Fruit fly (Drosophila melanogaster) whole organism, embryonic: Measurements from ENCODE around the gene drl.

Experiments used
- CG10209 ChIP-seq: fragments of 200-800 bp; sonication (Bioruptor generic); optimal IDR thresholded peaks from 3 replicates; lab custom pipeline; 2017; ENCODE audit warnings: missing biosample characterization, mild to moderate bottlenecking, missing genetic modification characterization, missing genetic modification reagents
- CG10267 ChIP-seq: fragments of 200-800 bp; sonication (Bioruptor generic); optimal IDR thresholded peaks from 2 replicates; lab custom pipeline; 2018; ENCODE audit warnings: missing biosample characterization, mild to moderate bottlenecking, missing genetic modification characterization, moderate library complexity
- CG11723 ChIP-seq: fragments of 200-800 bp; sonication (Bioruptor generic); optimal IDR thresholded peaks from 2 replicates; lab custom pipeline; 2017; ENCODE audit warnings: missing biosample characterization, mild to moderate bottlenecking, missing genetic modification characterization
- CG12236 ChIP-seq: fragments of 200-800 bp; sonication (Bioruptor generic); optimal IDR thresholded peaks from 2 replicates; lab custom pipeline; 2016; ENCODE audit warnings: missing biosample characterization, missing genetic modification characterization
- CG12391 ChIP-seq: fragments of 200-800 bp; sonication (Bioruptor generic); optimal IDR thresholded peaks from 3 replicates; lab custom pipeline; 2018; ENCODE audit warnings: missing biosample characterization, mild to moderate bottlenecking, missing genetic modification characterization, moderate library complexity
- CG14710 ChIP-seq: fragments of 200-800 bp; sonication (Bioruptor generic); optimal IDR thresholded peaks from 3 replicates; lab custom pipeline; 2019; ENCODE audit warnings: missing biosample characterization, mild to moderate bottlenecking, missing genetic modification characterization, moderate library complexity
- CG1603 ChIP-seq: fragments of 200-800 bp; sonication (Bioruptor generic); optimal IDR thresholded peaks from 2 replicates; lab custom pipeline; 2019; ENCODE audit warnings: missing biosample characterization, mild to moderate bottlenecking, missing genetic modification characterization, moderate library complexity
- CG16815 ChIP-seq: fragments of 200-800 bp; sonication (Bioruptor generic); optimal IDR thresholded peaks from 3 replicates; lab custom pipeline; 2017; ENCODE audit warnings: missing biosample characterization, mild to moderate bottlenecking, missing genetic modification characterization
- CG17328 ChIP-seq: fragments of 200-800 bp; sonication (Bioruptor generic); IDR thresholded peaks from 2 replicates; pipeline ENCODE4 v1.3.6; 2022; ENCODE audit warnings: missing biosample characterization, missing genetic modification characterization
- CG17361 ChIP-seq: fragments of 200-800 bp; sonication (Bioruptor generic); IDR thresholded peaks from 3 replicates; pipeline ENCODE4 v1.3.6; 2022; ENCODE audit warnings: missing biosample characterization, missing genetic modification characterization
- CG17829 ChIP-seq: fragments of 200-800 bp; optimal IDR thresholded peaks from 2 replicates; lab custom pipeline; 2019; ENCODE audit warnings: missing biosample characterization, mild to moderate bottlenecking, missing genetic modification characterization, moderate library complexity
- CG18262 ChIP-seq: fragments of 200-800 bp; optimal IDR thresholded peaks from 3 replicates; lab custom pipeline; 2019; ENCODE audit warnings: missing biosample characterization, mild to moderate bottlenecking, missing genetic modification characterization, moderate library complexity
- CG2712 ChIP-seq: fragments of 200-800 bp; optimal IDR thresholded peaks from 3 replicates; lab custom pipeline; 2019; ENCODE audit warnings: missing biosample characterization, mild to moderate bottlenecking, missing genetic modification characterization, moderate library complexity
- CG2875 ChIP-seq: fragments of 200-800 bp; sonication (Bioruptor generic); optimal IDR thresholded peaks from 2 replicates; lab custom pipeline; 2017; ENCODE audit warnings: missing biosample characterization, mild to moderate bottlenecking, missing genetic modification characterization, missing genetic modification reagents
- CG4424 ChIP-seq: fragments of 200-800 bp; sonication (Bioruptor generic); optimal IDR thresholded peaks from 3 replicates; lab custom pipeline; 2016; ENCODE audit warnings: missing biosample characterization, missing genetic modification characterization
- CG6254 ChIP-seq: fragments of 200-800 bp; sonication (Bioruptor generic); optimal IDR thresholded peaks from 3 replicates; lab custom pipeline; 2017; ENCODE audit warnings: mild to moderate bottlenecking, missing biosample characterization, missing genetic modification reagents, missing genetic modification characterization
- CG6791 ChIP-seq: fragments of 200-800 bp; sonication (Bioruptor generic); IDR thresholded peaks from 3 replicates; pipeline ENCODE4 v1.3.6; 2022; ENCODE audit warnings: missing biosample characterization, missing genetic modification characterization; ENCODE audit not compliant: partially characterized antibody
- CG7839 ChIP-seq: fragments of 200-800 bp; sonication (Bioruptor generic); optimal IDR thresholded peaks from 3 replicates; lab custom pipeline; 2018; ENCODE audit warnings: missing biosample characterization, mild to moderate bottlenecking, missing genetic modification characterization, moderate library complexity
- CG7963 ChIP-seq: fragments of 200-800 bp; sonication (Bioruptor generic); IDR thresholded peaks from 3 replicates; pipeline ENCODE4 v1.3.6; 2022; ENCODE audit warnings: missing biosample characterization, missing genetic modification characterization; ENCODE audit not compliant: partially characterized antibody
- CG8089 ChIP-seq: fragments of 200-800 bp; sonication (Bioruptor generic); optimal IDR thresholded peaks from 3 replicates; lab custom pipeline; 2016; ENCODE audit warnings: missing biosample characterization, missing genetic modification characterization
- CG8924 ChIP-seq: fragments of 200-800 bp; optimal IDR thresholded peaks from 3 replicates; lab custom pipeline; 2019; ENCODE audit warnings: missing biosample characterization, mild to moderate bottlenecking, missing genetic modification characterization, moderate library complexity
- CG9932 ChIP-seq: fragments of 200-800 bp; sonication (Bioruptor generic); IDR thresholded peaks from 2 replicates; pipeline ENCODE4 v1.3.6; 2022; ENCODE audit warnings: missing biosample characterization, missing genetic modification characterization
- CHES-1-like ChIP-seq: fragments of 200-800 bp; sonication (Bioruptor generic); optimal IDR thresholded peaks from 2 replicates; lab custom pipeline; 2016; ENCODE audit warnings: missing biosample characterization, missing genetic modification characterization
- Chrac-16 ChIP-seq: fragments of 200-800 bp; sonication (Bioruptor generic); optimal IDR thresholded peaks from 3 replicates; lab custom pipeline; 2016; ENCODE audit warnings: missing biosample characterization, missing genetic modification characterization
- D19A ChIP-seq: fragments of 200-800 bp; optimal IDR thresholded peaks from 3 replicates; lab custom pipeline; 2019; ENCODE audit warnings: missing biosample characterization, mild to moderate bottlenecking, missing genetic modification characterization, moderate library complexity
- D19B ChIP-seq: fragments of 200-800 bp; sonication (Bioruptor generic); optimal IDR thresholded peaks from 2 replicates; lab custom pipeline; 2017; ENCODE audit warnings: missing biosample characterization, mild to moderate bottlenecking, missing genetic modification characterization
- Hr3 ChIP-seq: fragments of 200-800 bp; sonication (Bioruptor generic); optimal IDR thresholded peaks from 3 replicates; lab custom pipeline; 2016; ENCODE audit warnings: missing biosample characterization, missing genetic modification characterization
- Kr ChIP-seq: fragments of 200-800 bp; sonication (Bioruptor generic); optimal IDR thresholded peaks from 2 replicates; lab custom pipeline; 2017; ENCODE audit warnings: missing biosample characterization, mild to moderate bottlenecking, missing genetic modification characterization
- Med ChIP-seq: fragments of 200-800 bp; sonication (Bioruptor generic); peaks from one replicate; lab custom pipeline; 2016; ENCODE audit warnings: missing biosample characterization, missing genetic modification characterization, mild to moderate bottlenecking, inconsistent platforms, moderate library complexity
- Pdp1 ChIP-seq, 2 experiments: fragments of 200-800 bp; sonication (Bioruptor generic); optimal IDR thresholded peaks; 3 replicates each; lab custom pipeline; 2016; ENCODE audit warnings: missing biosample characterization in 2 of 2, missing genetic modification characterization in 2 of 2, mild to moderate bottlenecking in 1 of 2, moderate library complexity in 1 of 2
- Stat92E ChIP-seq, 3 experiments: fragments of >200 bp in 2 of 3; fragments of 200-800 bp in 1 of 3; sonication (Bioruptor generic) in 1 of 3; optimal IDR thresholded peaks; 2 replicates each; lab custom pipeline; 2017 to 2019; ENCODE audit warnings: missing biosample characterization in 3 of 3, missing genetic modification characterization in 3 of 3, mild to moderate bottlenecking in 1 of 3, moderate library complexity in 1 of 3
- Usf ChIP-seq: fragments of 200-800 bp; sonication (Bioruptor generic); optimal IDR thresholded peaks from 2 replicates; lab custom pipeline; 2017; ENCODE audit warnings: missing genotype, missing biosample characterization, missing genetic modification characterization
- Xrp1 ChIP-seq: fragments of 200-800 bp; sonication (Bioruptor generic); IDR thresholded peaks from 2 replicates; pipeline ENCODE4 v1.3.6; 2022; ENCODE audit warnings: missing biosample characterization, missing genetic modification characterization
- ab ChIP-seq: fragments of 200-800 bp; sonication (Bioruptor generic); optimal IDR thresholded peaks from 2 replicates; lab custom pipeline; 2016; ENCODE audit warnings: missing biosample characterization, missing genetic modification characterization
- ac ChIP-seq: fragments of 200-800 bp; sonication (Bioruptor generic); optimal IDR thresholded peaks from 3 replicates; lab custom pipeline; 2017; ENCODE audit warnings: missing biosample characterization, mild to moderate bottlenecking, missing genetic modification characterization
- ara ChIP-seq: fragments of 200-800 bp; sonication (Bioruptor generic); IDR thresholded peaks from 2 replicates; pipeline ENCODE4 v1.3.6; 2022; ENCODE audit warnings: missing biosample characterization, missing genetic modification characterization
- cad ChIP-seq: fragments of >200 bp; optimal IDR thresholded peaks from 2 replicates; lab custom pipeline; 2017; ENCODE audit warnings: missing biosample characterization, missing genetic modification characterization
- chn ChIP-seq: fragments of 200-800 bp; sonication (Bioruptor generic); optimal IDR thresholded peaks from 2 replicates; lab custom pipeline; 2016; ENCODE audit warnings: missing biosample characterization, missing genetic modification characterization
- dan ChIP-seq: fragments of 200-800 bp; sonication (Bioruptor generic); IDR thresholded peaks from 2 replicates; pipeline ENCODE4 v1.3.6; 2022; ENCODE audit warnings: missing biosample characterization, missing genetic modification characterization
- gcm ChIP-seq: fragments of 200-800 bp; sonication (Bioruptor generic); optimal IDR thresholded peaks from 2 replicates; lab custom pipeline; 2019; ENCODE audit warnings: missing biosample characterization, mild to moderate bottlenecking, missing genetic modification characterization, moderate library complexity
- gem ChIP-seq: fragments of 200-800 bp; sonication (Bioruptor generic); optimal IDR thresholded peaks from 2 replicates; lab custom pipeline; 2019; ENCODE audit warnings: missing biosample characterization, mild to moderate bottlenecking, missing genetic modification characterization, moderate library complexity
- grau ChIP-seq: fragments of 200-800 bp; optimal IDR thresholded peaks from 3 replicates; lab custom pipeline; 2019; ENCODE audit warnings: missing biosample characterization, mild to moderate bottlenecking, missing genetic modification characterization, moderate library complexity
- ind ChIP-seq: fragments of 200-800 bp; sonication (Bioruptor generic); optimal IDR thresholded peaks from 3 replicates; lab custom pipeline; 2016; ENCODE audit warnings: missing biosample characterization, missing genetic modification characterization
- lilli ChIP-seq: fragments of 200-800 bp; sonication (Bioruptor generic); optimal IDR thresholded peaks from 3 replicates; lab custom pipeline; 2016; ENCODE audit warnings: missing biosample characterization, missing genetic modification characterization
- otp ChIP-seq: fragments of 200-800 bp; sonication (Bioruptor generic); IDR thresholded peaks from 3 replicates; pipeline ENCODE4, ENCODE4 v1.3.6; 2022; ENCODE audit warnings: missing biosample characterization, missing genetic modification characterization
- pros ChIP-seq: fragments of 200-800 bp; sonication (Bioruptor generic); optimal IDR thresholded peaks from 3 replicates; lab custom pipeline; 2019; ENCODE audit warnings: missing biosample characterization, mild to moderate bottlenecking, missing genetic modification characterization, moderate library complexity
- sima ChIP-seq: fragments of 200-800 bp; sonication (Bioruptor generic); optimal IDR thresholded peaks from 2 replicates; lab custom pipeline; 2016; ENCODE audit warnings: missing biosample characterization, missing genetic modification characterization
- ssp ChIP-seq: fragments of 200-800 bp; sonication (Bioruptor generic); IDR thresholded peaks from 2 replicates; pipeline ENCODE4 v1.3.6; 2022; ENCODE audit warnings: missing biosample characterization, missing genetic modification characterization
- stc ChIP-seq: fragments of 200-800 bp; sonication (Bioruptor generic); IDR thresholded peaks from 2 replicates; pipeline ENCODE4 v1.3.6; 2022; ENCODE audit warnings: missing biosample characterization, missing genetic modification characterization
- sug ChIP-seq: fragments of 200-800 bp; optimal IDR thresholded peaks from 2 replicates; lab custom pipeline; 2019; ENCODE audit warnings: missing biosample characterization, mild to moderate bottlenecking, missing genetic modification characterization, moderate library complexity

Gene drl

DNA sequence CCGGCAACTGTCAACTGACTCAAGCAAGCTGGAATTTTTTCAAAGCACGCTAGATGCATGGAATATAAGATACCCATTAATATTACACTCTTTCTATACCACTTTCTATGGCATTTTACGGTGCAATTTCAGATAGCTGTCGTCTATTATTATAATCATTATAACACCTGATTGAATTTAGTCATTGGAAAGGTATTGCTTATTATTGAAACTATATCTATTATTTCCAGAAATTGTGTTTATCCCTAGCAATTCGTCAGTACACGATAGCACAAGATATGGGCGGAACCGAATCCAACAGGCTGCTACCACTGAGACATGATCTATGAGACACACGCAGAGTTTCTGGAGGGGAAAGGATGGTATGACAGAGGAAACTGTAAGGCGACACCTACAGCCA lies 29.3 kb downstream of the drl start (continued):
- peak; percentile 34 for TF ChIP-seq CG10209 (GFP tag; lab: Kevin White, UChicago)
- TF ChIP-seq gcm (GFP tag; lab: Kevin White, UChicago): peak; percentile 23
- no peak for TF ChIP-seq Hr3 (GFP tag; lab: Kevin White, UChicago)
- TF ChIP-seq ab (GFP tag; lab: Kevin White, UChicago): no peak
- TF ChIP-seq otp (GFP tag; lab: Robert Waterston, UW): 0 out of 3 replicates have a peak, but pooled peaks have one; percentile 15
- TF ChIP-seq CG2875: no peak
- TF ChIP-seq CG1603 (tag; lab: Kevin White, UChicago): peak; percentile 60
- TF ChIP-seq CG12391: peak; percentile 45
- peak; percentile 93 for TF ChIP-seq ac (GFP tag; lab: Kevin White, UChicago)
- peak; percentile 56 for TF ChIP-seq Med (GFP tag; lab: Kevin White, UChicago)
- TF ChIP-seq CG17361 (GFP tag; lab: Robert Waterston, UW): 0 out of 3 replicates have a peak, but pooled peaks have one; percentile 11
- TF ChIP-seq ind (GFP tag; lab: Kevin White, UChicago): no peak
- TF ChIP-seq Pdp1 (GFP tag; optimal IDR thresholded peaks at IDR 0.05; lab: Kevin White, UChicago): peak in 1 of 2 experiments; percentile 17
- peak; percentile 55; the same call in 1 of the 2 replicates for TF ChIP-seq Xrp1 (GFP tag; lab: Robert Waterston, UW)
- TF ChIP-seq CG9932: no peak
- TF ChIP-seq ara: 0 out of 2 replicates have a peak, but pooled peaks have one; percentile 27
- TF ChIP-seq sima: no peak
- TF ChIP-seq cad (GFP tag; lab: Kevin White, UChicago): no peak
- TF ChIP-seq stc: no peak
- no peak for TF ChIP-seq sug (tag; lab: Kevin White, UChicago)
- peak; percentile 50 for TF ChIP-seq CG8924
- peak in 1 of 3 experiments; percentile 16 for TF ChIP-seq Stat92E (GFP tag; optimal IDR thresholded peaks at IDR 0.05; lab: Kevin White, UChicago)
- peak; percentile 54 for TF ChIP-seq gem (tag; lab: Kevin White, UChicago)
- no peak for TF ChIP-seq ssp (GFP tag; lab: Robert Waterston, UW)
- peak; percentile 63 for TF ChIP-seq CG18262 (tag; lab: Kevin White, UChicago)
- peak; percentile 40 for TF ChIP-seq CG10267 (tag; lab: Kevin White, UChicago)
- no peak for TF ChIP-seq CG8089 (GFP tag; lab: Kevin White, UChicago)
- no peak for TF ChIP-seq CG4424
- TF ChIP-seq pros (GFP tag; lab: Kevin White, UChicago): peak; percentile 50
- TF ChIP-seq CG16815 (GFP tag; lab: Kevin White, UChicago): peak; percentile 38
- TF ChIP-seq CHES-1-like (GFP tag; lab: Kevin White, UChicago): no peak
- peak; percentile 46 for TF ChIP-seq CG14710 (tag; lab: Kevin White, UChicago)
- peak; percentile 2 for TF ChIP-seq Usf (GFP tag; lab: Kevin White, UChicago)
- TF ChIP-seq CG6791 (GFP tag; lab: Robert Waterston, UW): peak; percentile 40; the same call in 1 of the 3 replicates
- TF ChIP-seq D19A (tag; lab: Kevin White, UChicago): peak; percentile 26
- TF ChIP-seq Chrac-16 (GFP tag; lab: Kevin White, UChicago): peak; percentile 28
- TF ChIP-seq CG12236: peak; percentile 16
- peak; percentile 20 for TF ChIP-seq grau (tag; lab: Kevin White, UChicago)
- no peak for TF ChIP-seq dan (GFP tag; lab: Robert Waterston, UW)
- TF ChIP-seq CG11723 (GFP tag; lab: Kevin White, UChicago): no peak
- peak; percentile 23 for TF ChIP-seq chn (GFP tag; lab: Kevin White, UChicago)
- TF ChIP-seq CG2712 (tag; lab: Kevin White, UChicago): peak; percentile 71
- peak; percentile 54 for TF ChIP-seq CG17829 (tag; lab: Kevin White, UChicago)
- peak; percentile 64 for TF ChIP-seq CG17328 (GFP tag; lab: Robert Waterston, UW)
- peak; percentile 1 for TF ChIP-seq lilli (GFP tag; lab: Kevin White, UChicago)
- TF ChIP-seq CG6254 (GFP tag; lab: Kevin White, UChicago): no peak
- peak; percentile 27 for TF ChIP-seq Kr
- peak; percentile 68 for TF ChIP-seq D19B (GFP tag; lab: Kevin White, UChicago)
- 0 out of 3 replicates have a peak, but pooled peaks have one; percentile 21 for TF ChIP-seq CG7963 (GFP tag; lab: Robert Waterston, UW)
- peak; percentile 37 for TF ChIP-seq CG7839 (tag; lab: Kevin White, UChicago)
